Worm (Caenorhabditis elegans) whole organism, L4/young adult: Measurements from ENCODE around the gene Y43D4A.6.
"Not testable (repeated sequence)": the region's sequence is repeated elsewhere in the genome, so short reads cannot be mapped to it uniquely, and the experiment has no call there.

ENCODE experiments used
- W03F9.2 ChIP-seq: fragments of 150-350 bp; optimal IDR thresholded peaks from 2 replicates; lab custom pipeline; 2014; ENCODE audit warnings: missing biosample characterization, missing genetic modification characterization
- him-1 ChIP-seq: sonication (generic microtip); optimal IDR thresholded peaks from 2 replicates; lab custom pipeline; 2016; ENCODE audit warnings: missing genotype, missing genetic modification reagents, missing genetic modification characterization, missing compliant biosample characterization

DNA sequence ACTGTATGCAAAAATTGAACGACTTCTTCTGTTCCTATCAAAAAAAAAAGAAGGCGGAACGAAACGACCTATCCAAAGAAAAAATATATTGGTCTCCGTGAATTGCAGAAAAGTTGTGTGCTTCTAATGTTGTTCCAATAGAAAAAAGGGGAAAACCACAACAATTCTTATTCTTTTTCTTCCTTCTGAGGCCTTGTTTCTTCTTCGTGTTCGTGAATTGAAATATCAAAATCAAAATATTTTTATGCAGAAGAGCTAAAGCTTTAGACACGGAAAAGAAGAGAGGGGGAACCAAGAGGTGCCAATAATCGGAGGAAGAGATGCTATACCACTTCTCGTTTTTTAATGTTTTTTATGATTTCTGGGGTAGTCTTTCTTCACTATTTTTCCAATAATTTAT, 31.4 kb upstream of the Y43D4A.6 start, which contains the start of gene Y43D4A.2:
- TF ChIP-seq W03F9.2; him-1 (tag; lab: Kevin White, UChicago): not testable (repeated sequence)
